Worm (Caenorhabditis elegans): ENCODE measurements around the gene sptf-2.
A peak's percentile ranks its signal among the peaks of the same experiment; 100 is the strongest.

The sptf-2 gene

DNA sequence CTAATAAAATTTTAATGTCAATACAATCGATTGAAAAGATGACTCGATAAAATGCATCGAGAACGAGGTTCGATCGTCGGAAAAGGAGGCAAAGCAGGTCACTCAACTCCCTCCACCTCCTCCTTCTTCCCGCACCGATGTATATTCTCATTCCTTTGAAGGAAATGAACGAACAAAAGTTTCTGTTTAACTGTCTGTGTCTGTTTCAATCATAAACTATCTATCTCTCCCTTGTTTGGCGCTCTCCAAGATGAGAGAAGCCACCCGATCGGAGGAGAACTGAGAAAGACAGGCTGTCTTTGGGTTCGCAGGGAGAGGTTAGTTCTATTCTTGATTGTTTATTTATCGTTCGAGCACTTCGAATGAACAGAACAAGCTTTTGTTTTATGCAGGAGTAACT lies 15.9 kb downstream of the sptf-2 start, which contains the start of gene D2085.7:
TSS of gene D2085.7 (plus strand) at position 251 of the 400 bp plus-strand sequence.
- TF ChIP-seq fkh-10 (GFP tag; optimal IDR thresholded peaks at IDR 0.05): no peak
- TF ChIP-seq zip-5 (tag; optimal IDR thresholded peaks at IDR 0.05): no peak

DNA sequence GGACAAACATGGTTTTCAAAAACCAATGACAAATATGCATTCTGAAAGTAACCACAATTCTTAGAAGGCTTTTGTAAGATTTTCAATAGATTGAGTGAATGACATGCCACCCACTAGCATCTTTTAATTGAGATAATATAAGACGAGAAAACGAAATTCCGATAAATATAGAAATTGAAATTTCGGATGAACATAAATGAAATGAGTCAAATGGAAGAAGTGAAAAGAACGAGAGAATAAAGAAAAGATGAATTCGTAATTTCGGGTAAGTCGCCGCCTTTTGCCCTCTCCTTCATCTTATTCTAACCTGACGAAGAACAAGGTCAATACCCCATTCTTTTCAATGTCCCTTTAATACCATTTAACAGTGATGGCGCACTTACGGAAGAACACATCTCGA lies 17.1 kb downstream of the sptf-2 start:
- TF ChIP-seq fkh-6 (tag; optimal IDR thresholded peaks at IDR 0.05): no peak
- no peak for TF ChIP-seq che-1 (tag; optimal IDR thresholded peaks at IDR 0.05)
- TF ChIP-seq ets-4 (tag; optimal IDR thresholded peaks at IDR 0.05): no peak
- TF ChIP-seq ama-1 (optimal IDR thresholded peaks at IDR 0.05): no peak
- no peak for TF ChIP-seq Y22D7AL.16 (tag; optimal IDR thresholded peaks at IDR 0.05)
- no peak for TF ChIP-seq lin-11 (tag; optimal IDR thresholded peaks at IDR 0.05)
- TF ChIP-seq tbx-7 (tag; optimal IDR thresholded peaks at IDR 0.05): no peak
- no peak for TF ChIP-seq ceh-30 (tag; optimal IDR thresholded peaks at IDR 0.05)
- no peak for TF ChIP-seq nhr-232 (tag; optimal IDR thresholded peaks at IDR 0.05)
- no peak for TF ChIP-seq ceh-9 (tag; optimal IDR thresholded peaks at IDR 0.05)
- no peak for TF ChIP-seq hlh-30 (tag; optimal IDR thresholded peaks at IDR 0.05; ENCODE audit: insufficient read depth)
- no peak for TF ChIP-seq ceh-31 (tag; optimal IDR thresholded peaks at IDR 0.05)
- TF ChIP-seq ceh-48 (tag; optimal IDR thresholded peaks at IDR 0.05): no peak
- TF ChIP-seq K02D7.2 (tag; optimal IDR thresholded peaks at IDR 0.05): no peak
- TF ChIP-seq nfya-1 (tag; optimal IDR thresholded peaks at IDR 0.05): no peak
- no peak for TF ChIP-seq ceh-34 (tag; optimal IDR thresholded peaks at IDR 0.05)
- TF ChIP-seq ref-2 (tag; optimal IDR thresholded peaks at IDR 0.05): no peak
- TF ChIP-seq sox-4 (tag; optimal IDR thresholded peaks at IDR 0.05): no peak

DNA sequence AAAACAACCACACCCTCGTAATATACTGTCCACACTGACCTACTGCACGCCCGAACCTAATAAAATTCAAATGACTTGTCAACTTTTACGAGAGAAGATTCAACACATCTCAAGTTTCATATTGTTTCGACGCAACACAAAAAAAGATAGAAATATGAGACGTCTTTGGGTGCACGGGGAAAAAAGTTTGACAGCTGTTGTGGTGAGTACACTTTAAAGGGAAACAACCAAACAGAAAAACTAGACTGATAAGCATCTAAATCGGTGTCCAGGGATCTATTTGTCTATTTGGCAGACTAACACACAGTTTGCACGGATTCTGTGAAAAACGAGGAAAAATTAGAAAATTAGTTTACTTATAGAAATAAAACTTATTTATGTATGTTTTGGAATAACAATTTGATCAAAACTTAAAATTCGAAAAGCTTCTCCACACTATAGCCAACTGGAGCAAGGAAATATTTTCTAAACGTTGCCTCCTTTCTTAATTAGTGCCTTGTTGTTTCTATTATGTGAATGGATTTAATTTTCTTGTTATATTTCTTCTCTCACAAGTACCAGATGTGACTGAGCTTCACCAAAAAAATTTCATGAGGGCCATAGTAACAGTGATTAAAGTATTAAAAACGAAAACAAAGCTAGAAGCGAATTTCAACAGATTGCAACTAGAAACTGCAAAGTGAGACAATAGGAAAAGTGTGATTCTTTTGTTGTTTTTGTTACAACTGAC lies 18.5 kb downstream of the sptf-2 start:
- peak; percentile 33 for TF ChIP-seq ceh-34 (tag; optimal IDR thresholded peaks at IDR 0.05)
- no peak for TF ChIP-seq ceh-31 (tag; optimal IDR thresholded peaks at IDR 0.05)

- TF ChIP-seq sox-2 (GFP tag; IDR thresholded peaks at IDR 0.05) (no peak), lim-6 (tag; optimal IDR thresholded peaks at IDR 0.05) (no peak), ceh-19 (GFP tag; optimal IDR thresholded peaks at IDR 0.05) (no peak), ceh-22 (tag; optimal IDR thresholded peaks at IDR 0.05) (no peak), npax-4 (tag; optimal IDR thresholded peaks at IDR 0.05) (no peak), ets-4 (tag; optimal IDR thresholded peaks at IDR 0.05) (no peak), hlh-13 (GFP tag; optimal IDR thresholded peaks at IDR 0.05) (no peak), eyg-1 (tag; optimal IDR thresholded peaks at IDR 0.05) (no peak), elt-4 (tag; optimal IDR thresholded peaks at IDR 0.05) (no peak), ceh-48 (tag; optimal IDR thresholded peaks at IDR 0.05) (no peak), pqm-1 (tag; optimal IDR thresholded peaks at IDR 0.05) (no peak), pag-3 (tag; optimal IDR thresholded peaks at IDR 0.05; ENCODE audit: borderline replicate concordance) (no peak), fax-1 (tag; optimal IDR thresholded peaks at IDR 0.05) (no peak), che-1 (tag; optimal IDR thresholded peaks at IDR 0.05) (no peak), ceh-31 (tag; optimal IDR thresholded peaks at IDR 0.05) (no peak), zip-5 (tag; optimal IDR thresholded peaks at IDR 0.05) (no peak), pha-2 (tag; optimal IDR thresholded peaks at IDR 0.05) (no peak)
Observed at ce11 chrII:8646437-8646836, 21.2 kb downstream of the sptf-2 start.

DNA sequence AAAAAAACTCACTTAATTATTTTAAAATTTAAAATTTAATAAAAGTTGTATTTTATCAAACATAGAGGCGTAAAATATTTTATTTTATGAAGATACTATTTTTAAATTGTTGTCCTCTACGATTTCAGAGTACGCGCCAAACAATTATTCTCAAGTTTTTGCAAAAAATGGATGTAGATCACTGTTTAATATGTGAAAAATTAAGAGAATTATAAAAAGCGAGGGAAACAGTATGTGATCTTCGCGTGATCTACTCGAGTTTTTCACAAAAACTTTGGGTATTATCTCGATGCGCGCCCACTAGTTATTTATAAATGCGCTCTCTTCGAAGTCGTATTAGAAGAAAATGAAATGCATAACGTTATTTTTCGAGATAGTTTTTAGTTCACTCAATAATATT lies 23.6 kb downstream of the sptf-2 start:
- TF ChIP-seq dve-1 (tag; optimal IDR thresholded peaks at IDR 0.05): no peak
